Worm (Caenorhabditis elegans) whole organism, midembryonic: ENCODE data around the gene tbh-1.

Experiments used
- T22C8.4 ChIP-seq: fragments of 200-800 bp; sonication (Bioruptor generic); IDR thresholded peaks from 2 replicates; pipeline ENCODE4 v1.3.6; 2022; ENCODE audit warnings: missing genetic modification characterization, missing compliant biosample characterization
- cog-1 ChIP-seq: sonication (generic microtip); optimal IDR thresholded peaks from 2 replicates; lab custom pipeline; 2016; ENCODE audit warnings: missing genetic modification characterization, missing compliant biosample characterization
- flt-1 ChIP-seq: fragments of 200-800 bp; sonication (Bioruptor generic); IDR thresholded peaks from 2 replicates; pipeline ENCODE4 v1.3.6; 2022; ENCODE audit warnings: missing genetic modification characterization, missing compliant biosample characterization
- klf-2 ChIP-seq: fragments of 200-800 bp; sonication (Bioruptor generic); conservative IDR thresholded peaks from 2 replicates; pipeline ENCODE4 v1.3.6; 2022; ENCODE audit warnings: missing genetic modification reagents, missing genetic modification characterization, missing compliant biosample characterization
- med-1 ChIP-seq: sonication (generic microtip); optimal IDR thresholded peaks from 2 replicates; lab custom pipeline; 2017; ENCODE audit warnings: missing genetic modification characterization, mild to moderate bottlenecking, missing compliant biosample characterization, antibody characterized with exemption, missing genetic modification reagents; ENCODE audit not compliant: insufficient read depth
- ref-1 ChIP-seq: fragments of 200-800 bp; sonication (Bioruptor generic); conservative IDR thresholded peaks from 2 replicates; pipeline ENCODE4 v1.3.6; 2022; ENCODE audit warnings: missing genetic modification reagents, missing genetic modification characterization, missing compliant biosample characterization
- tab-1 ChIP-seq: fragments of 200-800 bp; sonication (Bioruptor generic); IDR thresholded peaks from 2 replicates; pipeline ENCODE4 v1.3.6; 2022; ENCODE audit warnings: missing genetic modification characterization, missing compliant biosample characterization
- ztf-23 ChIP-seq: fragments of 200-800 bp; sonication (Bioruptor generic); IDR thresholded peaks from 2 replicates; pipeline ENCODE4 v1.3.6; 2022; ENCODE audit warnings: missing genetic modification reagents, missing genetic modification characterization, missing compliant biosample characterization
- ztf-29 ChIP-seq: fragments of 200-800 bp; sonication (Bioruptor generic); IDR thresholded peaks from 2 replicates; pipeline ENCODE4 v1.3.6; 2022; ENCODE audit warnings: missing genetic modification reagents, missing genetic modification characterization, missing compliant biosample characterization

Gene tbh-1

ce11 chrX:15494154-15494553 is 10.5 kb downstream of the tbh-1 start:
- no peak for TF ChIP-seq ref-1
- no peak for TF ChIP-seq med-1 (GFP tag; lab: Kevin White, UChicago)
- TF ChIP-seq flt-1 = no peak
- no peak for TF ChIP-seq tab-1 (GFP tag; lab: Robert Waterston, UW)
- no peak for TF ChIP-seq klf-2
- no peak for TF ChIP-seq ztf-29 (GFP tag; lab: Robert Waterston, UW)
- TF ChIP-seq ztf-23 (GFP tag; lab: Robert Waterston, UW) = no peak
- no peak for TF ChIP-seq cog-1 (tag; lab: Kevin White, UChicago)
- no peak for TF ChIP-seq T22C8.4

- TF ChIP-seq klf-2 = no peak
- no peak for TF ChIP-seq ztf-29 (GFP tag; lab: Robert Waterston, UW)
- TF ChIP-seq flt-1 = no peak
- peak; percentile 69 for TF ChIP-seq T22C8.4
- no peak for TF ChIP-seq tab-1 (GFP tag; lab: Robert Waterston, UW)
Measured at ce11 chrX:15493322-15493721, 11.4 kb downstream of the tbh-1 start, which contains the start of gene gob-1. Gene gob-1, plus strand, starts transcription at chrX:15493602.

- TF ChIP-seq ref-1 (no peak), ztf-23 (GFP tag; lab: Robert Waterston, UW) (peak; percentile 75), med-1 (GFP tag; lab: Kevin White, UChicago) (peak; percentile 32), cog-1 (tag; lab: Kevin White, UChicago) (peak; percentile 41), klf-2 (no peak), T22C8.4 (peak; percentile 40; the same call in 1 of the 2 replicates), tab-1 (GFP tag; lab: Robert Waterston, UW) (peak; percentile 74; the same call in 1 of the 2 replicates), flt-1 (peak; percentile 77), ztf-29 (GFP tag; lab: Robert Waterston, UW) (no peak)
Measured at ce11 chrX:15492759-15493158, 11.9 kb downstream of the tbh-1 start.

- TF ChIP-seq flt-1 (no peak), med-1 (GFP tag; lab: Kevin White, UChicago) (no peak), ztf-23 (GFP tag; lab: Robert Waterston, UW) (no peak), ztf-29 (GFP tag; lab: Robert Waterston, UW) (no peak), klf-2 (no peak)
Measured at ce11 chrX:15491110-15491509, 13.6 kb downstream of the tbh-1 start.

- TF ChIP-seq med-1 (GFP tag; lab: Kevin White, UChicago) = no peak
- no peak for TF ChIP-seq T22C8.4
- no peak for TF ChIP-seq ref-1
- TF ChIP-seq cog-1 (tag; lab: Kevin White, UChicago) = no peak
- no peak for TF ChIP-seq flt-1
- no peak for TF ChIP-seq klf-2
- TF ChIP-seq ztf-29 (GFP tag; lab: Robert Waterston, UW) = no peak
- TF ChIP-seq tab-1 (GFP tag; lab: Robert Waterston, UW) = no peak
- no peak for TF ChIP-seq ztf-23 (GFP tag; lab: Robert Waterston, UW)
Measured at ce11 chrX:15487806-15488205, 16.9 kb downstream of the tbh-1 start, which contains the start of gene H13N06.2. Gene H13N06.2, plus strand, starts transcription at chrX:15488106.

ce11 chrX:15487162-15487561 is 17.5 kb downstream of the tbh-1 start:
- TF ChIP-seq flt-1 = no peak
- peak; percentile 40; the same call in 1 of the 2 replicates for TF ChIP-seq ztf-23 (GFP tag; lab: Robert Waterston, UW)
- TF ChIP-seq ztf-29 (GFP tag; lab: Robert Waterston, UW) = no peak

- no peak for TF ChIP-seq ztf-29 (GFP tag; lab: Robert Waterston, UW)
- TF ChIP-seq cog-1 (tag; lab: Kevin White, UChicago) = no peak
- no peak for TF ChIP-seq T22C8.4
- TF ChIP-seq klf-2 = no peak
- no peak for TF ChIP-seq ztf-23 (GFP tag; lab: Robert Waterston, UW)
- no peak for TF ChIP-seq tab-1 (GFP tag; lab: Robert Waterston, UW)
- no peak for TF ChIP-seq ref-1
- no peak for TF ChIP-seq flt-1
- no peak for TF ChIP-seq med-1 (GFP tag; lab: Kevin White, UChicago)
Measured at ce11 chrX:15485262-15485661, 19.4 kb downstream of the tbh-1 start.

ce11 chrX:15478717-15479116 is 26.0 kb downstream of the tbh-1 start, which contains the start of gene gcy-36:
Gene gcy-36, plus strand, starts transcription at chrX:15479017.
- TF ChIP-seq med-1 (GFP tag; lab: Kevin White, UChicago) (no peak), tab-1 (GFP tag; lab: Robert Waterston, UW) (no peak)

ce11 chrX:15477309-15477708 is 27.4 kb downstream of the tbh-1 start, which contains the start of gene exc-1:
Gene exc-1, minus strand, starts transcription at chrX:15477409.
- no peak for TF ChIP-seq klf-2
- no peak for TF ChIP-seq ztf-23 (GFP tag; lab: Robert Waterston, UW)
- no peak for TF ChIP-seq T22C8.4
- TF ChIP-seq med-1 (GFP tag; lab: Kevin White, UChicago) = no peak
- TF ChIP-seq flt-1 = no peak
- TF ChIP-seq tab-1 (GFP tag; lab: Robert Waterston, UW) = no peak
- TF ChIP-seq ztf-29 (GFP tag; lab: Robert Waterston, UW) = no peak
- TF ChIP-seq cog-1 (tag; lab: Kevin White, UChicago) = no peak
- no peak for TF ChIP-seq ref-1

- TF ChIP-seq klf-2 = no peak
- TF ChIP-seq T22C8.4 = no peak
- no peak for TF ChIP-seq ztf-23 (GFP tag; lab: Robert Waterston, UW)
- no peak for TF ChIP-seq med-1 (GFP tag; lab: Kevin White, UChicago)
- no peak for TF ChIP-seq ref-1
- no peak for TF ChIP-seq tab-1 (GFP tag; lab: Robert Waterston, UW)
- TF ChIP-seq flt-1 = no peak
- TF ChIP-seq cog-1 (tag; lab: Kevin White, UChicago) = no peak
- no peak for TF ChIP-seq ztf-29 (GFP tag; lab: Robert Waterston, UW)
Measured at ce11 chrX:15469957-15470548, 34.6 kb downstream of the tbh-1 start.
